Fruit fly (Drosophila melanogaster) whole organism, embryonic: ENCODE measurements around the gene PIG-B.

Experiments
- Abd-B ChIP-seq: fragments of 200-800 bp; sonication (Bioruptor generic); optimal IDR thresholded peaks from 2 replicates; lab custom pipeline; 2018; ENCODE audit warnings: missing biosample characterization, mild to moderate bottlenecking, missing genetic modification characterization, moderate library complexity
- Ada2b ChIP-seq: fragments of 200-800 bp; sonication (Bioruptor generic); IDR thresholded peaks from 2 replicates; pipeline ENCODE4 v1.3.6; 2022; ENCODE audit warnings: missing biosample characterization, missing genetic modification characterization
- CG10565 ChIP-seq: fragments of 200-800 bp; sonication (Bioruptor generic); optimal IDR thresholded peaks from 3 replicates; lab custom pipeline; 2016; ENCODE audit warnings: missing biosample characterization, mild to moderate bottlenecking, missing genetic modification characterization
- CG14860 ChIP-seq: fragments of 200-800 bp; sonication (Bioruptor generic); IDR thresholded peaks from 3 replicates; pipeline ENCODE4 v1.3.6; 2022; ENCODE audit warnings: missing biosample characterization, missing genetic modification characterization; ENCODE audit not compliant: partially characterized antibody
- CG14965 ChIP-seq: fragments of 200-800 bp; sonication (Bioruptor generic); optimal IDR thresholded peaks from 2 replicates; lab custom pipeline; 2016; ENCODE audit warnings: missing biosample characterization, missing genetic modification characterization, borderline replicate concordance
- CG15601 ChIP-seq: fragments of 200-800 bp; sonication (Bioruptor generic); optimal IDR thresholded peaks from 3 replicates; lab custom pipeline; 2019; ENCODE audit warnings: missing biosample characterization, mild to moderate bottlenecking, missing genetic modification characterization, moderate library complexity
- CG17568 ChIP-seq: fragments of 200-800 bp; sonication (Bioruptor generic); optimal IDR thresholded peaks from 2 replicates; lab custom pipeline; 2018; ENCODE audit warnings: missing biosample characterization, mild to moderate bottlenecking, missing genetic modification characterization, moderate library complexity
- CG18619 ChIP-seq: fragments of 200-800 bp; sonication (Bioruptor generic); optimal IDR thresholded peaks from 3 replicates; lab custom pipeline; 2017; ENCODE audit warnings: missing biosample characterization, mild to moderate bottlenecking, missing genetic modification characterization
- CG30431 ChIP-seq: fragments of 200-800 bp; sonication (Bioruptor generic); optimal IDR thresholded peaks from 2 replicates; lab custom pipeline; 2017; ENCODE audit warnings: missing biosample characterization, missing genetic modification characterization
- CG31365 ChIP-seq: fragments of 200-800 bp; sonication (Bioruptor generic); optimal IDR thresholded peaks from 2 replicates; lab custom pipeline; 2018; ENCODE audit warnings: missing biosample characterization, mild to moderate bottlenecking, missing genetic modification characterization
- CG32532 ChIP-seq: fragments of 200-800 bp; sonication (Bioruptor generic); IDR thresholded peaks from 2 replicates; pipeline ENCODE4 v1.3.6; 2022; ENCODE audit warnings: missing biosample characterization, missing genetic modification characterization
- CG3838 ChIP-seq: fragments of 200-800 bp; sonication (Bioruptor generic); optimal IDR thresholded peaks from 3 replicates; lab custom pipeline; 2016; ENCODE audit warnings: missing biosample characterization, missing genetic modification characterization
- CG42726 ChIP-seq: fragments of 200-800 bp; sonication (Bioruptor generic); IDR thresholded peaks from 2 replicates; pipeline ENCODE4 v1.3.6; 2022; ENCODE audit warnings: missing biosample characterization, missing genetic modification characterization; ENCODE audit not compliant: partially characterized antibody
- CG4328 ChIP-seq: fragments of 200-800 bp; sonication (Bioruptor generic); optimal IDR thresholded peaks from 3 replicates; lab custom pipeline; 2017; ENCODE audit warnings: missing biosample characterization, missing genetic modification reagents, missing genetic modification characterization
- CG5953 ChIP-seq: fragments of 200-800 bp; sonication (Bioruptor generic); IDR thresholded peaks from 2 replicates; pipeline ENCODE4 v1.3.6; 2022; ENCODE audit warnings: missing biosample characterization, missing genetic modification characterization
- CG7745 ChIP-seq: fragments of 200-800 bp; sonication (Bioruptor generic); optimal IDR thresholded peaks from 2 replicates; lab custom pipeline; 2018; ENCODE audit warnings: missing biosample characterization, mild to moderate bottlenecking, missing genetic modification characterization, moderate library complexity
- CG7963 ChIP-seq: fragments of 200-800 bp; sonication (Bioruptor generic); IDR thresholded peaks from 3 replicates; pipeline ENCODE4 v1.3.6; 2022; ENCODE audit warnings: missing biosample characterization, missing genetic modification characterization; ENCODE audit not compliant: partially characterized antibody
- CG8478 ChIP-seq: fragments of >200 bp; optimal IDR thresholded peaks from 2 replicates; lab custom pipeline; 2018
- CG9797 ChIP-seq: fragments of 200-800 bp; sonication (Bioruptor generic); optimal IDR thresholded peaks from 3 replicates; lab custom pipeline; 2018; ENCODE audit warnings: missing biosample characterization, mild to moderate bottlenecking, missing genetic modification characterization
- CG9876 ChIP-seq: fragments of 200-800 bp; sonication (Bioruptor generic); optimal IDR thresholded peaks from 2 replicates; lab custom pipeline; 2016; ENCODE audit warnings: missing biosample characterization, missing genetic modification characterization
- CkIIα-i1 ChIP-seq: fragments of 200-800 bp; sonication (Bioruptor generic); IDR thresholded peaks from 2 replicates; pipeline ENCODE4 v1.3.6; 2022; ENCODE audit warnings: missing biosample characterization, missing genetic modification characterization
- Dp ChIP-seq: fragments of 200-800 bp; sonication (Bioruptor generic); optimal IDR thresholded peaks from 2 replicates; lab custom pipeline; 2018; ENCODE audit warnings: missing biosample characterization, mild to moderate bottlenecking, missing genetic modification characterization, moderate library complexity
- E2f1 ChIP-seq: fragments of 200-800 bp; sonication (Bioruptor generic); IDR thresholded peaks from 2 replicates; pipeline ENCODE4 v1.3.6; 2022; ENCODE audit warnings: missing biosample characterization, missing genetic modification characterization
- HLHmδ ChIP-seq: fragments of 200-800 bp; sonication (Bioruptor generic); optimal IDR thresholded peaks from 2 replicates; lab custom pipeline; 2018; ENCODE audit warnings: missing biosample characterization, mild to moderate bottlenecking, missing genetic modification characterization, moderate library complexity
- Hr51 ChIP-seq, 2 experiments: fragments of 200-800 bp; sonication (Bioruptor generic); optimal IDR thresholded peaks; 2 replicates in 1 of 2; 3 replicates in 1 of 2; lab custom pipeline; 2016 to 2018; ENCODE audit warnings: missing biosample characterization in 2 of 2, missing genetic modification characterization in 2 of 2, mild to moderate bottlenecking in 1 of 2, moderate library complexity in 1 of 2
- Usf ChIP-seq: fragments of 200-800 bp; sonication (Bioruptor generic); optimal IDR thresholded peaks from 2 replicates; lab custom pipeline; 2017; ENCODE audit warnings: missing genotype, missing biosample characterization, missing genetic modification characterization
- Vsx1 ChIP-seq: fragments of 200-800 bp; sonication (Bioruptor generic); optimal IDR thresholded peaks from 2 replicates; lab custom pipeline; 2017; ENCODE audit warnings: missing biosample characterization, mild to moderate bottlenecking, missing genetic modification characterization, missing genetic modification reagents
- YL-1 ChIP-seq: fragments of 200-800 bp; sonication (Bioruptor generic); optimal IDR thresholded peaks from 3 replicates; lab custom pipeline; 2017; ENCODE audit warnings: missing biosample characterization, mild to moderate bottlenecking, missing genetic modification characterization
- ara ChIP-seq: fragments of 200-800 bp; sonication (Bioruptor generic); IDR thresholded peaks from 2 replicates; pipeline ENCODE4 v1.3.6; 2022; ENCODE audit warnings: missing biosample characterization, missing genetic modification characterization
- bab2 ChIP-seq: fragments of 200-800 bp; sonication (Bioruptor generic); optimal IDR thresholded peaks from 2 replicates; lab custom pipeline; 2016; ENCODE audit warnings: missing biosample characterization, missing genetic modification characterization
- cad ChIP-seq: fragments of >200 bp; optimal IDR thresholded peaks from 2 replicates; lab custom pipeline; 2017; ENCODE audit warnings: missing biosample characterization, missing genetic modification characterization
- caup ChIP-seq: fragments of 200-800 bp; sonication (Bioruptor generic); optimal IDR thresholded peaks from 3 replicates; lab custom pipeline; 2017; ENCODE audit warnings: missing biosample characterization, mild to moderate bottlenecking, missing genetic modification characterization, moderate library complexity; ENCODE audit not compliant: severe bottlenecking
- chif ChIP-seq, 2 experiments: fragments of 200-800 bp; sonication (Bioruptor generic); optimal IDR thresholded peaks; 3 replicates each; lab custom pipeline; 2016; ENCODE audit warnings: missing biosample characterization in 2 of 2, missing genetic modification characterization in 2 of 2
- dan ChIP-seq: fragments of 200-800 bp; sonication (Bioruptor generic); IDR thresholded peaks from 2 replicates; pipeline ENCODE4 v1.3.6; 2022; ENCODE audit warnings: missing biosample characterization, missing genetic modification characterization
- danr ChIP-seq: fragments of 200-800 bp; sonication (Bioruptor generic); IDR thresholded peaks from 2 replicates; pipeline ENCODE4 v1.3.6; 2022; ENCODE audit warnings: missing biosample characterization, missing genetic modification characterization
- ewg ChIP-seq: fragments of 200-800 bp; sonication (Bioruptor generic); optimal IDR thresholded peaks from 3 replicates; lab custom pipeline; 2017; ENCODE audit warnings: mild to moderate bottlenecking, missing biosample characterization, missing genetic modification reagents, missing genetic modification characterization
- fd102C ChIP-seq: fragments of 200-800 bp; sonication (Bioruptor generic); optimal IDR thresholded peaks from 2 replicates; lab custom pipeline; 2018; ENCODE audit warnings: missing biosample characterization, mild to moderate bottlenecking, missing genetic modification characterization, moderate library complexity
- hbn ChIP-seq: fragments of 200-800 bp; sonication (Bioruptor generic); IDR thresholded peaks from 2 replicates; pipeline ENCODE4 v1.3.6; 2022; ENCODE audit warnings: missing biosample characterization, missing genetic modification characterization; ENCODE audit not compliant: partially characterized antibody
- kni ChIP-seq: fragments of 200-800 bp; sonication (Bioruptor generic); optimal IDR thresholded peaks from 3 replicates; lab custom pipeline; 2017; ENCODE audit warnings: mild to moderate bottlenecking, missing biosample characterization, missing genetic modification reagents, missing genetic modification characterization
- lilli ChIP-seq: fragments of 200-800 bp; sonication (Bioruptor generic); optimal IDR thresholded peaks from 3 replicates; lab custom pipeline; 2016; ENCODE audit warnings: missing biosample characterization, missing genetic modification characterization
- nerfin-2 ChIP-seq: fragments of 200-800 bp; sonication (Bioruptor generic); IDR thresholded peaks from 2 replicates; pipeline ENCODE4 v1.3.6; 2022; ENCODE audit warnings: missing biosample characterization, missing genetic modification characterization; ENCODE audit not compliant: partially characterized antibody
- pum ChIP-seq: fragments of 200-800 bp; sonication (Bioruptor generic); optimal IDR thresholded peaks from 2 replicates; lab custom pipeline; 2016; ENCODE audit warnings: missing biosample characterization, missing genetic modification characterization
- toy ChIP-seq: fragments of 200-800 bp; sonication (Bioruptor generic); IDR thresholded peaks from 2 replicates; pipeline ENCODE4 v1.3.6; 2022; ENCODE audit warnings: missing biosample characterization, missing genetic modification characterization
- z ChIP-seq: fragments of 200-800 bp; sonication (Bioruptor generic); IDR thresholded peaks from 3 replicates; pipeline ENCODE4 v1.3.6; 2022; ENCODE audit warnings: missing biosample characterization, missing genetic modification characterization
- zen2 ChIP-seq: fragments of 200-800 bp; sonication (Bioruptor generic); IDR thresholded peaks from 3 replicates; pipeline ENCODE4 v1.3.6; 2022; ENCODE audit warnings: missing biosample characterization, missing genetic modification characterization; ENCODE audit not compliant: partially characterized antibody

The PIG-B gene

dm6 chr3L:3818566-3819325 lies 7.7 kb downstream of the PIG-B start, which contains the start of gene enc (continued):
- TF ChIP-seq hbn (GFP tag; lab: Robert Waterston, UW) (peak; percentile 94), CkIIα-i1 (GFP tag; lab: Robert Waterston, UW) (no peak), fd102C (GFP tag; lab: Kevin White, UChicago) (no peak)

dm6 chr3L:3824790-3825484 lies 13.9 kb downstream of the PIG-B start, which contains the start of gene Rdh:
Gene Rdh (plus strand): TSS chr3L:3825449.
- TF ChIP-seq HLHmδ (GFP tag; lab: Kevin White, UChicago), result no peak
- no peak for TF ChIP-seq nerfin-2
- TF ChIP-seq bab2 (GFP tag; lab: Kevin White, UChicago), result peak; percentile 48
- peak; percentile 86 for TF ChIP-seq CG4328
- no peak for TF ChIP-seq CG9876
- TF ChIP-seq Hr51 (GFP tag; optimal IDR thresholded peaks at IDR 0.05; lab: Kevin White, UChicago), result peak; percentile 56 to 86
- no peak for TF ChIP-seq Dp (GFP tag; lab: Kevin White, UChicago)
- TF ChIP-seq Usf (GFP tag; lab: Kevin White, UChicago), result peak; percentile 27
- no peak for TF ChIP-seq CG9797 (GFP tag; lab: Kevin White, UChicago)
- TF ChIP-seq CG32532 (GFP tag; lab: Robert Waterston, UW), result peak; percentile 49; the same call in 1 of the 2 replicates
- TF ChIP-seq E2f1 (GFP tag; lab: Robert Waterston, UW), result no peak
- peak; percentile 70 for TF ChIP-seq CG15601 (tag; lab: Kevin White, UChicago)
- peak; percentile 7 for TF ChIP-seq pum (GFP tag; lab: Kevin White, UChicago)
- no peak for TF ChIP-seq cad (GFP tag; lab: Kevin White, UChicago)
- no peak for TF ChIP-seq CG7963 (GFP tag; lab: Robert Waterston, UW)
- peak; percentile 61 for TF ChIP-seq kni (GFP tag; lab: Kevin White, UChicago)
- TF ChIP-seq CG18619 (GFP tag; lab: Kevin White, UChicago), result peak; percentile 80
- peak; percentile 30 for TF ChIP-seq YL-1 (GFP tag; lab: Kevin White, UChicago)
- TF ChIP-seq Vsx1 (GFP tag; lab: Kevin White, UChicago), result peak; percentile 66
- TF ChIP-seq CG7745, result no peak
- no peak for TF ChIP-seq dan (GFP tag; lab: Robert Waterston, UW)
- TF ChIP-seq CG31365 (tag; lab: Kevin White, UChicago), result peak; percentile 37
- peak; percentile 60 for TF ChIP-seq Abd-B (GFP tag; lab: Kevin White, UChicago)
- TF ChIP-seq Ada2b (GFP tag; lab: Robert Waterston, UW), result peak; percentile 58
- TF ChIP-seq toy (GFP tag; lab: Robert Waterston, UW), result no peak
- no peak for TF ChIP-seq CG10565 (GFP tag; lab: Kevin White, UChicago)
- no peak for TF ChIP-seq zen2 (GFP tag; lab: Robert Waterston, UW)
- TF ChIP-seq CG42726 (GFP tag; lab: Robert Waterston, UW), result no peak
- TF ChIP-seq CG30431, result no peak
- peak; percentile 39 for TF ChIP-seq ewg (GFP tag; lab: Kevin White, UChicago)
- no peak for TF ChIP-seq CG14965 (GFP tag; lab: Kevin White, UChicago)
- peak; percentile 72 for TF ChIP-seq ara (GFP tag; lab: Robert Waterston, UW)
- peak; percentile 74 for TF ChIP-seq CG17568 (GFP tag; lab: Kevin White, UChicago)
- TF ChIP-seq z (GFP tag; lab: Robert Waterston, UW), result no peak
- peak; percentile 84 for TF ChIP-seq caup (GFP tag; lab: Kevin White, UChicago)
- TF ChIP-seq CG3838, result no peak
- TF ChIP-seq lilli, result peak; percentile 65
- TF ChIP-seq danr (GFP tag; lab: Robert Waterston, UW), result peak; percentile 54; the same call in 1 of the 2 replicates
- no peak for TF ChIP-seq CG8478
- TF ChIP-seq CG14860 (GFP tag; lab: Robert Waterston, UW), result no peak
- TF ChIP-seq CG5953 (GFP tag; lab: Robert Waterston, UW), result no peak
- peak; percentile 12 to 55 for TF ChIP-seq chif (GFP tag; optimal IDR thresholded peaks at IDR 0.05; lab: Kevin White, UChicago)
